Worm (Caenorhabditis elegans): ENCODE measurements around the gene ife-1.

ce11 chrIII:13390789-13391188, 47.6 kb downstream of the ife-1 start:
- TF ChIP-seq sem-2 (GFP tag; optimal IDR thresholded peaks at IDR 0.05) = no peak
- no peak for TF ChIP-seq ztf-11 (tag; optimal IDR thresholded peaks at IDR 0.05)
